Worm (Caenorhabditis elegans): ENCODE data around the gene F21C10.13.

ce11 chrV:9156679-9157078 lies 34.6 kb downstream of the F21C10.13 start, which contains the start of gene B0222.15:
- TF ChIP-seq nhr-84 (tag; optimal IDR thresholded peaks at IDR 0.05) (no peak), snu-23 (GFP tag; optimal IDR thresholded peaks at IDR 0.05) (no peak), dpl-1 (GFP tag; optimal IDR thresholded peaks at IDR 0.05) (no peak), nhr-28 (tag; optimal IDR thresholded peaks at IDR 0.05) (no peak), nhr-19 (GFP tag; conservative IDR thresholded peaks at IDR 0.05) (no peak), hlh-17 (GFP tag; optimal IDR thresholded peaks at IDR 0.05; ENCODE audit: borderline replicate concordance) (no peak), alr-1 (tag; optimal IDR thresholded peaks at IDR 0.05; ENCODE audit: borderline replicate concordance) (no peak), nhr-11 (tag; optimal IDR thresholded peaks at IDR 0.05) (no peak), unc-86 (tag; optimal IDR thresholded peaks at IDR 0.05) (no peak)
